Worm (Caenorhabditis elegans) whole organism, L3 larva: ENCODE data around the gene abhd-3.2.

Experiments used
- jun-1 ChIP-seq: fragments of 150-350 bp; optimal IDR thresholded peaks from 2 replicates; lab custom pipeline; 2014; ENCODE audit warnings: missing biosample characterization, missing genetic modification reagents, missing genetic modification characterization
- lin-39 ChIP-seq: fragments of 150-350 bp; optimal IDR thresholded peaks from 2 replicates; lab custom pipeline; 2018; ENCODE audit warnings: missing biosample characterization, missing genetic modification reagents, missing genetic modification characterization
- mdl-1 ChIP-seq: fragments of 150-350 bp; optimal IDR thresholded peaks from 2 replicates; lab custom pipeline; 2014; ENCODE audit warnings: missing biosample characterization, missing genetic modification characterization
- nhr-23 ChIP-seq: fragments of 150-350 bp; optimal IDR thresholded peaks from 2 replicates; lab custom pipeline; 2014; ENCODE audit warnings: missing biosample characterization, missing genetic modification reagents, missing genetic modification characterization
- nhr-237 ChIP-seq: fragments of 150-350 bp; optimal IDR thresholded peaks from 2 replicates; lab custom pipeline; 2014; ENCODE audit warnings: missing biosample characterization, missing genetic modification characterization
- nhr-25 ChIP-seq: sonication (generic microtip); optimal IDR thresholded peaks from 2 replicates; lab custom pipeline; 2017; ENCODE audit warnings: missing biosample characterization, missing genetic modification characterization
- nhr-77 ChIP-seq: fragments of 150-350 bp; optimal IDR thresholded peaks from 2 replicates; lab custom pipeline; 2014; ENCODE audit warnings: missing biosample characterization, missing genetic modification characterization
- sea-2 ChIP-seq: fragments of 150-350 bp; sonication (generic microtip); optimal IDR thresholded peaks from 4 replicates; lab custom pipeline; 2014; ENCODE audit warnings: missing biosample characterization, missing genetic modification reagents, missing genetic modification characterization
- unc-62 ChIP-seq: fragments of 150-350 bp; sonication (generic microtip); optimal IDR thresholded peaks from 4 replicates; lab custom pipeline; 2014; ENCODE audit warnings: missing biosample characterization, missing genetic modification reagents, missing genetic modification characterization

- TF ChIP-seq lin-39 (no peak), sea-2 (GFP tag; lab: Kevin White, UChicago) (no peak), nhr-23 (peak; percentile 21), mdl-1 (tag; lab: Kevin White, UChicago) (no peak), nhr-237 (no peak), jun-1 (no peak), nhr-25 (tag; lab: Kevin White, UChicago) (peak; percentile 72), nhr-77 (tag; lab: Kevin White, UChicago) (no peak), unc-62 (GFP tag; lab: Kevin White, UChicago) (no peak)
These were observed 48.9 kb upstream of the abhd-3.2 start for ce11 chrX:1026722-1027121.
